Worm (Caenorhabditis elegans): ENCODE measurements around the gene F44E2.7.
A peak's percentile ranks its signal among the peaks of the same experiment; 100 is the strongest.

The F44E2.7 gene

DNA sequence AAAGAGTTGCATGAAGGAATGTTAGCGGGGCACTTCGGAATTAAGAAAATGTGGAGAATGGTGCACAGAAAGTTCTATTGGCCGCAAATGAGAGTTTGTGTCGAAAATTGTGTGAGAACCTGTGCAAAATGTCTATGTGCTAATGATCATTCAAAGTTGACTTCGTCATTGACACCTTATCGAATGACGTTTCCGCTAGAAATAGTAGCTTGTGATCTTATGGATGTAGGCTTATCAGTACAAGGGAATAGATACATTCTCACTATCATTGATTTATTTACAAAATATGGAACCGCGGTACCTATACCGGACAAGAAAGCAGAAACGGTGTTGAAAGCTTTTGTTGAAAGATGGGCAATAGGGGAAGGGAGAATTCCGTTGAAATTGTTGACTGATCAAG lies 10.2 kb upstream of the F44E2.7 start:
- TF ChIP-seq T22C8.4 (GFP tag; IDR thresholded peaks at IDR 0.05), result no peak
- TF ChIP-seq tab-1 (GFP tag; IDR thresholded peaks at IDR 0.05), result no peak
- TF ChIP-seq med-1 (GFP tag; optimal IDR thresholded peaks at IDR 0.05; ENCODE audit: insufficient read depth), result no peak

DNA sequence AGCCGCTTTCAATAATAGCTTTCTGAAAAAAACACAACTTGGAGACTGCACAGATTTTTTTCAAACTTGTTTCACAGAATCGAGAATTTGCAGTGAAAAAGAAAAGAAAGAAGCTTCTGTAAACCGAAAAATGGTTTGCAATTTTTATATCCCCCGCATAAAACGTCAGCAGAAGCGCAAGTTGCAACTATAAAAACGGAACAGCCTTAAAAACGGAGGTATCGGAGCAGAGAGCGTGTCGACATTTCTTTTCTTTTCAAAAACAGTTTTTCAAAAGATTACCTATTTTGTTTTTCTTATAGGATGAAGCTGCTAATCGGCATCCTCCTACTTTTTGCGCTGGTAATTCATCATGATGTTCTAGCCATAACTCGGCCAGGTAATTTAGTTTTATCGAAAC lies 3.7 kb upstream of the F44E2.7 start, which contains the start of gene plg-1:
TSS of gene plg-1 (plus strand) at position 301 of the 400 bp plus-strand sequence.
- TF ChIP-seq klf-2 (GFP tag; conservative IDR thresholded peaks at IDR 0.05), result no peak
- no peak for TF ChIP-seq cog-1 (tag; optimal IDR thresholded peaks at IDR 0.05)
- no peak for TF ChIP-seq ztf-29 (GFP tag; IDR thresholded peaks at IDR 0.05)
- no peak for TF ChIP-seq tab-1 (GFP tag; IDR thresholded peaks at IDR 0.05)
- no peak for TF ChIP-seq flt-1 (GFP tag; IDR thresholded peaks at IDR 0.05)
- TF ChIP-seq T22C8.4 (GFP tag; IDR thresholded peaks at IDR 0.05), result no peak

DNA sequence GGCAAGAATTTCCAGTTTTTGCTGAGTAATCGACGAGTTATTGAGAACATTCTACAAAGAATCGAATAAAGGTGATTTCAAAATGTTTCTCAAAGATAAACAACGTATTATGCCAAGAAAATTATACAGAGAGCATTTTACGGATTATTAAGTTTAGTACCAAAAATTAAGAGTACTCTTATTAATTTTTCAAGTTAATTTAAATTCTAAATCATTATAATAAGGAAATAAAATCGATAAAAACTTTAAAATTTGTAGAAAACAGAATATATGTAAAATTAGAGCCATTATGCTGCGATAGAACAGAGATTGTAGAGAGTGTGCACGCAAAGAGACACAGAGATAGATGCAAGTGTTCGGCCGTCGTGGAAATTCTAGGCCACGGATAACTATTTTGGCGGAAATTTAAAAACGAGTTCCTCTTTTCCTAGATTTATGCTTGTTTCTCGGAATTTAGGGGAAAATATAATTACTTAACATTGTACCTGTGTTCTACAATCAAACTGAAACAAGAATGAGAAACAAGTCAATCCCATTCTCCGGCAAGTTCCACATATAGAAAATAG lies 2.3 kb upstream of the F44E2.7 start, which contains the start of gene F44E2.9:
TSS of gene F44E2.9 (minus strand) at position 51 of the 566 bp plus-strand sequence.
- TF ChIP-seq flt-1 (GFP tag; IDR thresholded peaks at IDR 0.05) (peak; percentile 27; the same call in 1 of the 2 replicates), cog-1 (tag; optimal IDR thresholded peaks at IDR 0.05) (peak; percentile 51), T22C8.4 (GFP tag; IDR thresholded peaks at IDR 0.05) (no peak), ztf-23 (GFP tag; IDR thresholded peaks at IDR 0.05) (0 out of 2 replicates have a peak, but pooled peaks have one; percentile 59)

DNA sequence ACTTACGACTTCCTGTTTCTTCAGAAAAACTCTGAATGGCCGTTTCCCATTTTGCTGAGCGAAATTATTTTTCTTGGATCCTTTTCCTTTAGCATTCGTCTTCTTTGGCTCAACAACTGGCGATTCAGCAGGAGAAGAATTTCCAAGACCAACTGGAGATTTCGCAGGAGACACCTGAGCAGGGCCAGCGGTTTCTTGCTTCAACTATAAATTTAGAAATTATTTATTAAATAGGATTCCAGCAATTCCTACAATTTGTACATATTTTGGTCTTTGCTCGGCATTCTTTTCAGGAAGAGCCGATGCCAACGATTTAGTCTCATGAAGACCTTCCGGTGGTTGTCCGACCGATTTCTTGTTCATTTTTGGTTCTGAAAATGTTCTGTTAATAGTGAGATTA lies 1.2 kb upstream of the F44E2.7 start, which contains the start of gene F44E2.8:
TSS of gene F44E2.8 (minus strand) at position 371 of the 400 bp plus-strand sequence.
- TF ChIP-seq cog-1 (tag; optimal IDR thresholded peaks at IDR 0.05), result no peak
- no peak for TF ChIP-seq ref-1 (GFP tag; conservative IDR thresholded peaks at IDR 0.05)
- TF ChIP-seq flt-1 (GFP tag; IDR thresholded peaks at IDR 0.05), result no peak
- no peak for TF ChIP-seq ztf-29 (GFP tag; IDR thresholded peaks at IDR 0.05)
- no peak for TF ChIP-seq tab-1 (GFP tag; IDR thresholded peaks at IDR 0.05)

DNA sequence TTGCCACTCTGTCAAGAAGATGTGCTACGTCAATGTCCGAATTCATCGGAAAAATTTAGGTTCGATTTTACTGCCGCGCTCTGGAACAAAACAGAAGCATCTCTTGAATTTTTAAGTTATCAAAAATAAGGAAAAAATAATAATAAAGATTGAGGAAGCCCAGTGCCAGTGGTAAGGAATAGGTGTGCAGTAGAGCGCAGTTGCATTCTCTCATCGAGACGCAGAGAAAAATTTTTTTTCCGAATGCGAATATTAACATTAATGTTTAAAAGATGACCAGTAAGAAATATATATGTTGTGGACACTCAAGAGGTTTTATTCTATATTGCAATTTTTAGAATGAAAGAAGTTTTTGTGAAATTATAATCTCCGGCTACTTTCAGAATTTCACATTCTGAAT lies 550 bp downstream of the F44E2.7 start:
- TF ChIP-seq cog-1 (tag; optimal IDR thresholded peaks at IDR 0.05), result peak; percentile 10
- TF ChIP-seq ztf-23 (GFP tag; IDR thresholded peaks at IDR 0.05), result no peak
- TF ChIP-seq tab-1 (GFP tag; IDR thresholded peaks at IDR 0.05), result no peak
- peak; percentile 46; the same call in 1 of the 2 replicates for TF ChIP-seq ztf-29 (GFP tag; IDR thresholded peaks at IDR 0.05)

ce11 chrIII:8845114-8845513 lies 3.2 kb downstream of the F44E2.7 start, which contains the start of gene F44E2.6:
Gene F44E2.6, minus strand, starts transcription at chrIII:8845214.
- TF ChIP-seq flt-1 (GFP tag; IDR thresholded peaks at IDR 0.05) (no peak), cog-1 (tag; optimal IDR thresholded peaks at IDR 0.05) (no peak), ztf-29 (GFP tag; IDR thresholded peaks at IDR 0.05) (no peak), tab-1 (GFP tag; IDR thresholded peaks at IDR 0.05) (no peak), klf-2 (GFP tag; conservative IDR thresholded peaks at IDR 0.05) (no peak), T22C8.4 (GFP tag; IDR thresholded peaks at IDR 0.05) (no peak), ztf-23 (GFP tag; IDR thresholded peaks at IDR 0.05) (no peak), ref-1 (GFP tag; conservative IDR thresholded peaks at IDR 0.05) (no peak), med-1 (GFP tag; optimal IDR thresholded peaks at IDR 0.05; ENCODE audit: insufficient read depth) (no peak)

DNA sequence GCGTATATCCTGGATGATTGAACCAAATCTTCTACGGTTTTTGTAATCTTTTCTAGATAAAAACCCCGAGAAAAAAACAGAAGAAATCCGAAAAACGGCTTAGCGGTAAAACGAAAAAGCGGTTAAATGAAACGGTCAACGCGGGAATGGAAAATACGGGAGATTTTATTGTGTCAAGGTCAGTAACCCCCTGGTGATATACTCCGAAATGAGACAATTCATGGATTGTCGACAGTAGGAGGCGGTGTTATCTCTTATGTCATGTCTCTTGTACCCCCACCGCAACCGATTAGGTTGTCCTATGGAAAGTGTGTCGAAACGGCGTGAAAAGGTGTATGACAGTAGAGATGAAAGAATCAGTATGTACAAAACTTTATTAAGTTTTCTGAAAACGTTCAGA lies 4.1 kb downstream of the F44E2.7 start:
- TF ChIP-seq flt-1 (GFP tag; IDR thresholded peaks at IDR 0.05) (no peak), med-1 (GFP tag; optimal IDR thresholded peaks at IDR 0.05; ENCODE audit: insufficient read depth) (no peak), klf-2 (GFP tag; conservative IDR thresholded peaks at IDR 0.05) (no peak), ztf-23 (GFP tag; IDR thresholded peaks at IDR 0.05) (no peak), T22C8.4 (GFP tag; IDR thresholded peaks at IDR 0.05) (no peak), ztf-29 (GFP tag; IDR thresholded peaks at IDR 0.05) (no peak), tab-1 (GFP tag; IDR thresholded peaks at IDR 0.05) (no peak), cog-1 (tag; optimal IDR thresholded peaks at IDR 0.05) (no peak), ref-1 (GFP tag; conservative IDR thresholded peaks at IDR 0.05) (no peak)

DNA sequence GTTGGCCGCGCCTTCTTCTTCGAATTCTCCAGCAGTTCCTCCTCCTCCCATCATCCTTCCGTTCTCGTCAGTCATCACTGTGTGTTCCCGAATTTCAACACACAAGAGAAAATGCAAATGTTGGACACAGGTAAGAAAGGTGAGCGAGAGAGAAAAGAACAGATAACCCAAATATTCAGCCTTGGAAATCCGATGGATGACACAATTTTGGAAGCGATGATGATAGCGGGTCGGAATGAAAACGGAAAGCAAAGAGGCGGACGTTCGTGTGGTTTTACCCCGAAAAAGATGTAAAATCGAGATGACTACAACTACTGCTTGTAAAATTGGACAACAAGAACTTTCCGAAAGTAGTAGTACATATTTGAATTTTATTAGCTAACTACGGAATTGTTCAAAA lies 8.5 kb downstream of the F44E2.7 start:
- no peak for TF ChIP-seq cog-1 (tag; optimal IDR thresholded peaks at IDR 0.05)
- no peak for TF ChIP-seq klf-2 (GFP tag; conservative IDR thresholded peaks at IDR 0.05)
- no peak for TF ChIP-seq med-1 (GFP tag; optimal IDR thresholded peaks at IDR 0.05; ENCODE audit: insufficient read depth)
- TF ChIP-seq ztf-29 (GFP tag; IDR thresholded peaks at IDR 0.05), result no peak
- no peak for TF ChIP-seq tab-1 (GFP tag; IDR thresholded peaks at IDR 0.05)
- TF ChIP-seq ztf-23 (GFP tag; IDR thresholded peaks at IDR 0.05), result no peak

DNA sequence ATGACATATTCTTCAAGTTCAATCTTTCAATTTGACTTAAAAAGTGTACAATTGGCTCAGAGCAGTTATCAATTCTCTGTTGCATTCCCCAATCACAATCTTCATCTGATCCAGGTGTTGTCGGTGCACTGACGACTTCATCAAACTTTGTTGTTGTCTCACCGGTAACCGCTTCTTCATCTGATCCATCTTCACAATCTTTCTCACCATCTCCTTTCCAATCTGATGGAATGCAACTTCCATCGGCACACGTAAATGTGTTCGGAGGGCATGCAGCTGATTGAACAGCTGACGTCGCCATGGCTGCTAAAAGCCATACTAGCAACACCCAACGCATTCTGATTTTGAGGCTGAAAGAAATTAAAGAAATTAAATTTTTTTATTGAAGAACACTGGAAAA lies 10.2 kb downstream of the F44E2.7 start, which contains the start of gene F44E2.4:
TSS of gene F44E2.4 (minus strand) at position 350 of the 400 bp plus-strand sequence.
- TF ChIP-seq klf-2 (GFP tag; conservative IDR thresholded peaks at IDR 0.05) (no peak), ztf-29 (GFP tag; IDR thresholded peaks at IDR 0.05) (no peak), ztf-23 (GFP tag; IDR thresholded peaks at IDR 0.05) (no peak), med-1 (GFP tag; optimal IDR thresholded peaks at IDR 0.05; ENCODE audit: insufficient read depth) (no peak), cog-1 (tag; optimal IDR thresholded peaks at IDR 0.05) (no peak), tab-1 (GFP tag; IDR thresholded peaks at IDR 0.05) (no peak), ref-1 (GFP tag; conservative IDR thresholded peaks at IDR 0.05) (no peak), T22C8.4 (GFP tag; IDR thresholded peaks at IDR 0.05) (no peak), flt-1 (GFP tag; IDR thresholded peaks at IDR 0.05) (no peak)

- TF ChIP-seq ztf-23 (GFP tag; IDR thresholded peaks at IDR 0.05) (no peak), ref-1 (GFP tag; conservative IDR thresholded peaks at IDR 0.05) (no peak), tab-1 (GFP tag; IDR thresholded peaks at IDR 0.05) (no peak), T22C8.4 (GFP tag; IDR thresholded peaks at IDR 0.05) (no peak), med-1 (GFP tag; optimal IDR thresholded peaks at IDR 0.05; ENCODE audit: insufficient read depth) (no peak), cog-1 (tag; optimal IDR thresholded peaks at IDR 0.05) (no peak), klf-2 (GFP tag; conservative IDR thresholded peaks at IDR 0.05) (no peak), ztf-29 (GFP tag; IDR thresholded peaks at IDR 0.05) (no peak), flt-1 (GFP tag; IDR thresholded peaks at IDR 0.05) (no peak)
Measured at ce11 chrIII:8831059-8831750, 17.1 kb downstream of the F44E2.7 start, which contains the start of gene F44E2.10. Gene F44E2.10, minus strand, starts transcription at chrIII:8831109.
